Worm (Caenorhabditis elegans) whole organism, L4 larva: ENCODE results near the gene sahd-1.

Experiments used
- F10B5.3 ChIP-seq: sonication (generic microtip); optimal IDR thresholded peaks from 2 replicates; lab custom pipeline; 2016; ENCODE audit warnings: mild to moderate bottlenecking, missing genetic modification characterization, missing compliant biosample characterization
- F26F4.8 ChIP-seq: fragments of 200-800 bp; sonication (Bioruptor generic); conservative IDR thresholded peaks from 2 replicates; pipeline ENCODE4 v1.3.6; 2022; ENCODE audit warnings: missing genetic modification characterization, missing compliant biosample characterization
- F37D6.2 ChIP-seq: sonication (generic microtip); optimal IDR thresholded peaks from 2 replicates; lab custom pipeline; 2016; ENCODE audit warnings: mild to moderate bottlenecking, missing genetic modification characterization, missing compliant biosample characterization
- F49E8.2 ChIP-seq: sonication (generic microtip); optimal IDR thresholded peaks from 2 replicates; lab custom pipeline; 2016; ENCODE audit warnings: missing compliant biosample characterization, mild to moderate bottlenecking, missing genetic modification characterization, borderline replicate concordance
- R02D3.7 ChIP-seq: fragments of 150-350 bp; sonication (generic microtip); optimal IDR thresholded peaks from 3 replicates; lab custom pipeline; 2014; ENCODE audit warnings: missing biosample characterization, missing genetic modification characterization
- Y48G9A.11 ChIP-seq: fragments of 200-800 bp; sonication (Bioruptor generic); IDR thresholded peaks from 2 replicates; pipeline ENCODE4 v1.3.6; 2022; ENCODE audit warnings: missing genetic modification reagents, missing genetic modification characterization, missing compliant biosample characterization
- ZK546.5 ChIP-seq, 2 experiments: sonication (generic microtip); optimal IDR thresholded peaks; 2 replicates each; lab custom pipeline; 2017; ENCODE audit warnings: missing biosample characterization in 2 of 2, missing genetic modification characterization in 2 of 2
- aly-2 ChIP-seq: sonication (generic microtip); optimal IDR thresholded peaks from 2 replicates; lab custom pipeline; 2018; ENCODE audit warnings: missing biosample characterization, missing genetic modification characterization
- arid-1 ChIP-seq: fragments of 200-800 bp; sonication (Bioruptor generic); conservative IDR thresholded peaks from 2 replicates; pipeline ENCODE4 v1.3.6; 2022; ENCODE audit warnings: missing genetic modification reagents, missing genetic modification characterization, missing compliant biosample characterization
- ceh-28 ChIP-seq: fragments of 150-350 bp; optimal IDR thresholded peaks from 2 replicates; lab custom pipeline; 2014; ENCODE audit warnings: missing biosample characterization, missing genetic modification reagents, missing genetic modification characterization
- ceh-82 ChIP-seq: sonication (generic microtip); optimal IDR thresholded peaks from 2 replicates; lab custom pipeline; 2017; ENCODE audit warnings: missing biosample characterization, missing genetic modification characterization
- ces-1 ChIP-seq: fragments of 150-350 bp; sonication (generic microtip); optimal IDR thresholded peaks from 4 replicates; lab custom pipeline; 2014; ENCODE audit warnings: missing biosample characterization, missing genetic modification reagents, missing genetic modification characterization
- cey-2 ChIP-seq: sonication (generic microtip); optimal IDR thresholded peaks from 3 replicates; lab custom pipeline; 2017; ENCODE audit warnings: missing genetic modification characterization, mild to moderate bottlenecking, missing compliant biosample characterization, antibody characterized with exemption, borderline replicate concordance; ENCODE audit not compliant: insufficient read depth
- daf-16 ChIP-seq, 3 experiments: sonication (generic microtip); optimal IDR thresholded peaks; 2 replicates each; lab custom pipeline; 2016 to 2017; ENCODE audit warnings: missing genetic modification characterization in 3 of 3, missing genetic modification reagents in 3 of 3, mild to moderate bottlenecking in 2 of 3, missing compliant biosample characterization in 2 of 3, missing biosample characterization in 1 of 3, moderate library complexity in 1 of 3
- daf-8 ChIP-seq: fragments of 200-800 bp; sonication (Bioruptor generic); IDR thresholded peaks from 2 replicates; pipeline ENCODE4 v1.3.6; 2022; ENCODE audit warnings: missing genetic modification characterization, missing compliant biosample characterization
- dmd-6 ChIP-seq: fragments of 200-800 bp; sonication (Bioruptor generic); IDR thresholded peaks from 2 replicates; pipeline ENCODE4 v1.3.6; 2022; ENCODE audit warnings: missing genetic modification reagents, missing genetic modification characterization, missing compliant biosample characterization
- dmd-8 ChIP-seq: fragments of 200-800 bp; sonication (Bioruptor generic); IDR thresholded peaks from 2 replicates; pipeline ENCODE4 v1.3.6; 2022; ENCODE audit warnings: missing genetic modification characterization, missing compliant biosample characterization
- dpl-1 ChIP-seq: fragments of 150-350 bp; optimal IDR thresholded peaks from 2 replicates; lab custom pipeline; 2014; ENCODE audit warnings: missing biosample characterization, missing genetic modification reagents, missing genetic modification characterization
- gei-8 ChIP-seq: fragments of 200-800 bp; sonication (Bioruptor generic); optimal IDR thresholded peaks from 2 replicates; lab custom pipeline; 2018; ENCODE audit warnings: mild to moderate bottlenecking, missing genetic modification characterization, missing compliant biosample characterization
- hmg-1.1 ChIP-seq: fragments of 200-800 bp; sonication (Bioruptor generic); IDR thresholded peaks from 2 replicates; pipeline ENCODE4 v1.3.6; 2022; ENCODE audit warnings: missing genetic modification reagents, missing genetic modification characterization, missing compliant biosample characterization
- lim-7 ChIP-seq: fragments of 200-800 bp; sonication (Bioruptor generic); IDR thresholded peaks from 2 replicates; pipeline ENCODE4 v1.3.6; 2022; ENCODE audit warnings: missing genetic modification characterization, missing compliant biosample characterization
- lin-13 ChIP-seq: fragments of 150-350 bp; optimal IDR thresholded peaks from 2 replicates; lab custom pipeline; 2014; ENCODE audit warnings: missing biosample characterization, missing genetic modification reagents, missing genetic modification characterization
- lin-29 ChIP-seq: fragments of 200-800 bp; sonication (Bioruptor generic); IDR thresholded peaks from 2 replicates; pipeline ENCODE4 v1.3.6; 2022; ENCODE audit warnings: missing genetic modification reagents, missing genetic modification characterization, missing compliant biosample characterization
- lin-39 ChIP-seq: fragments of 150-350 bp; optimal IDR thresholded peaks from 2 replicates; lab custom pipeline; 2014; ENCODE audit warnings: missing biosample characterization, missing genetic modification reagents, missing genetic modification characterization
- lsy-2 ChIP-seq, 2 experiments: fragments of 150-350 bp in 1 of 2; sonication (generic microtip) in 1 of 2; optimal IDR thresholded peaks; 2 replicates each; lab custom pipeline; 2014 to 2017; ENCODE audit warnings: missing biosample characterization in 2 of 2, missing genetic modification characterization in 2 of 2
- madf-9 ChIP-seq: fragments of 200-800 bp; sonication (Bioruptor generic); conservative IDR thresholded peaks from 2 replicates; pipeline ENCODE4 v1.3.6; 2022; ENCODE audit warnings: missing genetic modification reagents, missing genetic modification characterization, missing compliant biosample characterization
- mdl-1 ChIP-seq, 2 experiments: fragments of 150-350 bp in 1 of 2; sonication (generic microtip) in 1 of 2; optimal IDR thresholded peaks; 2 replicates each; lab custom pipeline; 2014 to 2017; ENCODE audit warnings: missing biosample characterization in 2 of 2, missing genetic modification characterization in 2 of 2
- mxl-2 ChIP-seq: fragments of 200-800 bp; sonication (Bioruptor generic); conservative IDR thresholded peaks from 2 replicates; pipeline ENCODE4 v1.3.6; 2022; ENCODE audit warnings: missing genetic modification reagents, missing genetic modification characterization, missing compliant biosample characterization
- mxl-3 ChIP-seq: fragments of 200-800 bp; sonication (Bioruptor generic); optimal IDR thresholded peaks from 2 replicates; lab custom pipeline; 2018; ENCODE audit warnings: mild to moderate bottlenecking, missing genetic modification characterization, missing compliant biosample characterization
- nhr-111 ChIP-seq: fragments of 200-800 bp; sonication (Bioruptor generic); optimal IDR thresholded peaks from 2 replicates; lab custom pipeline; 2018; ENCODE audit warnings: mild to moderate bottlenecking, missing genetic modification characterization, missing compliant biosample characterization
- nhr-41 ChIP-seq: fragments of 200-800 bp; sonication (Bioruptor generic); IDR thresholded peaks from 2 replicates; pipeline ENCODE4 v1.3.6; 2022; ENCODE audit warnings: missing genetic modification reagents, missing genetic modification characterization, missing compliant biosample characterization
- rbr-2 ChIP-seq: sonication (generic microtip); optimal IDR thresholded peaks from 2 replicates; lab custom pipeline; 2016; ENCODE audit warnings: missing genotype, missing genetic modification characterization, missing compliant biosample characterization
- sdz-12 ChIP-seq: fragments of 200-800 bp; sonication (Bioruptor generic); optimal IDR thresholded peaks from 2 replicates; lab custom pipeline; 2018; ENCODE audit warnings: mild to moderate bottlenecking, missing genetic modification characterization, missing compliant biosample characterization
- set-16 ChIP-seq: fragments of 200-800 bp; sonication (Bioruptor generic); IDR thresholded peaks from 2 replicates; pipeline ENCODE4 v1.3.6; 2022; ENCODE audit warnings: missing genetic modification reagents, missing genetic modification characterization, missing compliant biosample characterization
- skn-1 ChIP-seq: fragments of 150-350 bp; optimal IDR thresholded peaks from 2 replicates; lab custom pipeline; 2014; ENCODE audit warnings: missing biosample characterization, missing genetic modification characterization
- snpc-4 ChIP-seq: fragments of 150-350 bp; optimal IDR thresholded peaks from 2 replicates; lab custom pipeline; 2014; ENCODE audit warnings: missing biosample characterization, missing genetic modification characterization
- tra-1 ChIP-seq: fragments of 200-800 bp; sonication (Bioruptor generic); IDR thresholded peaks from 2 replicates; pipeline ENCODE4 v1.3.6; 2022; ENCODE audit warnings: missing genetic modification reagents, missing genetic modification characterization, missing compliant biosample characterization
- unc-130 ChIP-seq: sonication (generic microtip); optimal IDR thresholded peaks from 2 replicates; lab custom pipeline; 2016; ENCODE audit warnings: missing genetic modification reagents, missing genetic modification characterization, missing compliant biosample characterization
- unc-62 ChIP-seq, 3 experiments: fragments of 150-350 bp in 1 of 3; sonication (generic microtip); optimal IDR thresholded peaks in 2 of 3; peaks in 1 of 3; 1 replicate in 1 of 3; 2 replicates in 2 of 3; lab custom pipeline; 2014 to 2017; ENCODE audit warnings: missing biosample characterization in 3 of 3, missing genetic modification characterization in 3 of 3, missing genetic modification reagents in 3 of 3, missing genotype in 1 of 3
- ztf-7 ChIP-seq: fragments of 150-350 bp; optimal IDR thresholded peaks from 2 replicates; lab custom pipeline; 2014; ENCODE audit warnings: missing biosample characterization, missing genetic modification characterization

Gene sahd-1

DNA sequence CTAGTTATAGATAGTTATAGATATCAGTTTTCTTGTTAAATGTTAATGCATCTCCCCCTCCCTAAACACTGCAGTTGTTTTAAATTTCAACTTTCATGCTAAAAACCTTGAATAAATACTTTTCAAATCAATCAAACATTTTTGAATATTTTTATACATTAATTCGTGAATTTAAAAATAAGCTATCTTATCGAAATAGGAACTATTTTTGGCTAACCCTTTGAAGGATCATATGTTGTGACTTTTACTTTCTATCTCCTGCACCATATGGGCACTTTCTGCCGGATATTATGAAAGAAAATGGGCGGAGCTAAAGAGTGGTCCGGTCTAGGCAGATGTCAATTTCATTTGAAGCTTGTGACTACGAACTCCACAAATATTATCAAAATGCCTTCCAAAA, 7.9 kb upstream of the sahd-1 start, which contains the start of gene ZK177.11:
TSS of gene ZK177.11 (plus strand) at position 301 of the 400 bp plus-strand sequence.
- TF ChIP-seq rbr-2 (no peak), skn-1 (tag; lab: Kevin White, UChicago) (no peak), unc-62 (GFP tag; optimal IDR thresholded peaks at IDR 0.05 in 1 of 2; lab: Kevin White, UChicago) (no peak), unc-62 (tag; optimal IDR thresholded peaks at IDR 0.05; lab: Kevin White, UChicago) (no peak), madf-9 (GFP tag; lab: Robert Waterston, UW) (no peak), F26F4.8 (GFP tag; lab: Robert Waterston, UW) (no peak), mxl-2 (GFP tag; lab: Robert Waterston, UW) (no peak), lin-29 (GFP tag; lab: Robert Waterston, UW) (no peak), sdz-12 (GFP tag; lab: Kevin White, UChicago) (no peak), lin-39 (tag; lab: Kevin White, UChicago) (no peak), daf-16 (GFP tag; optimal IDR thresholded peaks at IDR 0.05; lab: Kevin White, UChicago) (no peak), daf-16 (tag; optimal IDR thresholded peaks at IDR 0.05; lab: Kevin White, UChicago) (no peak), gei-8 (GFP tag; lab: Kevin White, UChicago) (no peak), F49E8.2 (tag; lab: Kevin White, UChicago) (no peak), mxl-3 (GFP tag; lab: Kevin White, UChicago) (no peak), nhr-41 (GFP tag; lab: Robert Waterston, UW) (no peak), arid-1 (GFP tag; lab: Robert Waterston, UW) (no peak), nhr-111 (GFP tag; lab: Kevin White, UChicago) (no peak), F10B5.3 (no peak), dmd-8 (no peak)

DNA sequence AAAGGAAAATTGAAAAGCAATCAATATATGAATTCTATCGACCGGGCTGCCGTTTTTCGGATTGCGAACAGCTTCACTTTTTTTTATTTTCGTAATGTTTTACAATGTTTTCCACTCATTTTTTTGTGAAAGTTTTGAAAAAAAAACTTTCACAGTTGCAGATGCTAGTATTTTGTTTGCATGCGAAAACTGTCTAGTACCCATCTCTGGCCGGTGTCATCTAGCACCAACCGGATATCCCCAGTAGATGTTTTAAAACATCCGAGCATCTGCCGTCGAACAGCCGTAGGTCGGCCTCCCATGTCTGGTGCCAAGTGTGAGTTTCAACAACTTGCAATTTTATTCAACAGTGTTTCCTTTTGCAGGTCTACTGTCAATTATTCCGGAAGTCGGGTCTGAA, 6.7 kb upstream of the sahd-1 start, which contains the start of gene ZK177.12:
TSS of gene ZK177.12 (plus strand) at position 301 of the 400 bp plus-strand sequence.
- TF ChIP-seq F37D6.2 (tag; lab: Kevin White, UChicago), result no peak
- no peak for TF ChIP-seq dpl-1 (GFP tag; lab: Kevin White, UChicago)
- TF ChIP-seq daf-16 (GFP tag; optimal IDR thresholded peaks at IDR 0.05; lab: Kevin White, UChicago), result no peak
- no peak for TF ChIP-seq daf-16 (tag; optimal IDR thresholded peaks at IDR 0.05; lab: Kevin White, UChicago)
- TF ChIP-seq ztf-7, result no peak
- TF ChIP-seq cey-2 (tag; lab: Kevin White, UChicago), result no peak
- TF ChIP-seq mdl-1 (tag; optimal IDR thresholded peaks at IDR 0.05; lab: Kevin White, UChicago), result no peak
- no peak for TF ChIP-seq ceh-82 (tag; lab: Kevin White, UChicago)
- no peak for TF ChIP-seq set-16

DNA sequence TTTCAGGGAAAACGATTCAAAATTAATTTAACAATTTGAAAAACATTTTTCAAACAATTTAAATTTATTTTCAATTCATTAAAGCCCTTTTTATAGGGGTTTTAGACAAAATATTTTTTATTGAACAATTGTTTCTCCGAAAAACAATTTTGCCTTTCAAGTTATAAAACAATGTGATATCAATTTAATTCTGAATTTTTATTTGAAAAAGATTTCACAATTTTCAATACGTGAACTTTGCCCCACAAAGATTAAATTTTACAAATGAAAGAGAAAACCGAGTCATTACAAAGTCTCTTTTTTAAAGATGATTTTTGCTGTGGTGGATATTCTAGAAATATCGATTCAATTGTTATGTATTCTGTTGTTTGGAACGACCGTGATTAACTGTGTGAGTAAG, 4.2 kb upstream of the sahd-1 start, which contains the start of gene ZK177.2:
TSS of gene ZK177.2 (plus strand) at position 301 of the 400 bp plus-strand sequence.
- TF ChIP-seq ztf-7, result no peak
- no peak for TF ChIP-seq ces-1 (GFP tag; lab: Kevin White, UChicago)
- TF ChIP-seq R02D3.7 (tag; lab: Kevin White, UChicago), result no peak
- TF ChIP-seq lim-7 (GFP tag; lab: Robert Waterston, UW), result no peak
- no peak for TF ChIP-seq dpl-1 (GFP tag; lab: Kevin White, UChicago)
- no peak for TF ChIP-seq Y48G9A.11 (GFP tag; lab: Robert Waterston, UW)
- TF ChIP-seq tra-1 (GFP tag; lab: Robert Waterston, UW), result no peak
- no peak for TF ChIP-seq hmg-1.1 (GFP tag; lab: Robert Waterston, UW)
- no peak for TF ChIP-seq unc-62 (GFP tag; optimal IDR thresholded peaks at IDR 0.05 in 1 of 2; lab: Kevin White, UChicago)
- TF ChIP-seq unc-62 (tag; optimal IDR thresholded peaks at IDR 0.05; lab: Kevin White, UChicago), result no peak
- TF ChIP-seq, all 104 proteins: peak for 0

DNA sequence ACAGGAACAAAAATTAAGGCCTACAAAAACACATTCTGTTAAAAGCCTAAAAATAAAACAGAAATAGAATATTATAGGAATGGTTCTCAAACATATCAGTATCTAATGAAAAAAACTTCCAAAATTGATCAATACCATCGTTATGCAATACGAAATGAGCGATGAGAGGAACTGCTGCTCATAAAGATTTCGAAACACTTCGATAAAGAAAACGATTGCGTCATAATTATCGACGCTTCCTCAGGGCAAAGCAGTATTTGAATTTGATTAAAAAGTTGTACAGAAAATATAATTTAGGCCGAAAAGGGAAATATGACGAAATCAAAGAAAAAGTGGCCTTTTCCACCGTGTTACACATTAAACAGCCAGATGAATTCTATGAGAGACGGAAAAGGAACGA, 3.3 kb upstream of the sahd-1 start:
- TF ChIP-seq ZK546.5 (tag; optimal IDR thresholded peaks at IDR 0.05; lab: Kevin White, UChicago) (no peak), lin-39 (tag; lab: Kevin White, UChicago) (no peak), dmd-6 (GFP tag; lab: Robert Waterston, UW) (no peak), aly-2 (tag; lab: Kevin White, UChicago) (no peak), lsy-2 (tag; optimal IDR thresholded peaks at IDR 0.05; lab: Kevin White, UChicago) (no peak), daf-8 (no peak), lin-13 (GFP tag; lab: Kevin White, UChicago) (no peak), ceh-28 (tag; lab: Kevin White, UChicago) (no peak), snpc-4 (tag; lab: Kevin White, UChicago) (no peak), unc-130 (GFP tag; lab: Kevin White, UChicago) (no peak)
- TF ChIP-seq, all 104 proteins: peak for 0
